Fruit fly (Drosophila melanogaster): ENCODE data around the gene CG5292.

DNA sequence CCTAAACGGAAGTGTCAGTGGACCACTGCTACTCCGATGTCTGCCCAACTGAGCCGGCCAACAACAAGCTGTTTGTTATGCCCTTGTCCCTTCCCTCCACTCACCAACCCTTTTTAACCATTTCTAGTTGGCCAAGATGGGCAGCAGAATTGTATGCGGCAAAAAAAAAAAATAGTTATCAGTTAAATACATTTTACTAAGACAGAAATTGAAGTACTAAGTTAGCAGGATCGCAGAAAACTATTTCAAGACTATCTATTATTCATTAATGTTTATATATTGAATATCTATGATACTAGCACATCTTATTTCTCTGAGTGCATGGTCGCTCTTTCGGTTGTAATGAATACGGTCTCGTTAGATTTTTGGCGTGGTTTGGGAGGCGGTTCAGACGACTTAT, 40.3 kb downstream of the CG5292 start:
- TF ChIP-seq CG17806 (tag; optimal IDR thresholded peaks at IDR 0.05): peak; percentile 47
- TF ChIP-seq CG15710 (tag; optimal IDR thresholded peaks at IDR 0.05): no peak
- TF ChIP-seq CG12605 (GFP tag; IDR thresholded peaks at IDR 0.05): no peak
- TF ChIP-seq gl (tag; optimal IDR thresholded peaks at IDR 0.05): no peak
- TF ChIP-seq Pif1B (GFP tag; optimal IDR thresholded peaks at IDR 0.05): peak; percentile 43
- TF ChIP-seq CG34367 (tag; optimal IDR thresholded peaks at IDR 0.05): no peak
- no peak for TF ChIP-seq Ets98B (GFP tag; IDR thresholded peaks at IDR 0.05)
- TF ChIP-seq CG8301 (tag; optimal IDR thresholded peaks at IDR 0.05): peak; percentile 14
